Worm (Caenorhabditis elegans): ENCODE measurements around the gene mpz-4.

The mpz-4 gene

ce11 chrIV:4809813-4810212 is 17.3 kb downstream of the mpz-4 start, which contains the start of gene H06H21.37:
TSS of gene H06H21.37 (minus strand) at chrIV:4809974.
- TF ChIP-seq tbx-11 (GFP tag; IDR thresholded peaks at IDR 0.05) (no peak), aly-1 (tag; optimal IDR thresholded peaks at IDR 0.05) (no peak), ceh-36 (tag; optimal IDR thresholded peaks at IDR 0.05) (no peak), pes-1 (GFP tag; IDR thresholded peaks at IDR 0.05) (no peak), ama-1 (optimal IDR thresholded peaks at IDR 0.05) (no peak), scrt-1 (GFP tag; IDR thresholded peaks at IDR 0.05) (no peak), ceh-13 (GFP tag; optimal IDR thresholded peaks at IDR 0.05) (no peak), F13C5.2 (tag; optimal IDR thresholded peaks at IDR 0.05) (no peak), flt-1 (GFP tag; IDR thresholded peaks at IDR 0.05) (no peak), hmbx-1 (tag; optimal IDR thresholded peaks at IDR 0.05) (no peak), B0310.2 (tag; optimal IDR thresholded peaks at IDR 0.05) (no peak), tra-4 (tag; optimal IDR thresholded peaks at IDR 0.05) (no peak), hnd-1 (tag; optimal IDR thresholded peaks at IDR 0.05) (no peak), ets-7 (tag; optimal IDR thresholded peaks at IDR 0.05) (no peak)

- no peak for TF ChIP-seq F13C5.2 (tag; optimal IDR thresholded peaks at IDR 0.05)
Measured at ce11 chrIV:4809397-4809796, 17.7 kb downstream of the mpz-4 start, which contains the start of gene ubxn-6. TSS of gene ubxn-6 (minus strand) at chrIV:4809497.

- TF ChIP-seq ets-7 (tag; optimal IDR thresholded peaks at IDR 0.05) (no peak), hmbx-1 (tag; optimal IDR thresholded peaks at IDR 0.05) (no peak), tbx-11 (GFP tag; IDR thresholded peaks at IDR 0.05) (no peak), scrt-1 (GFP tag; IDR thresholded peaks at IDR 0.05) (no peak), sea-1 (GFP tag; conservative IDR thresholded peaks at IDR 0.05) (no peak), pes-1 (GFP tag; IDR thresholded peaks at IDR 0.05) (no peak), hnd-1 (tag; optimal IDR thresholded peaks at IDR 0.05) (no peak)
Measured at ce11 chrIV:4807219-4807618, 19.9 kb downstream of the mpz-4 start, which contains the start of gene H06H21.11. TSS of gene H06H21.11 (minus strand) at chrIV:4807319.

- TF ChIP-seq sea-1 (GFP tag; conservative IDR thresholded peaks at IDR 0.05) (no peak), pes-1 (GFP tag; IDR thresholded peaks at IDR 0.05) (no peak), tra-4 (tag; optimal IDR thresholded peaks at IDR 0.05) (no peak), scrt-1 (GFP tag; IDR thresholded peaks at IDR 0.05) (no peak), hmbx-1 (tag; optimal IDR thresholded peaks at IDR 0.05) (no peak), tbx-11 (GFP tag; IDR thresholded peaks at IDR 0.05) (no peak), ama-1 (optimal IDR thresholded peaks at IDR 0.05) (no peak), tbx-37 (GFP tag; conservative IDR thresholded peaks at IDR 0.05) (no peak), B0310.2 (tag; optimal IDR thresholded peaks at IDR 0.05) (no peak), F13C5.2 (tag; optimal IDR thresholded peaks at IDR 0.05) (no peak), flt-1 (GFP tag; IDR thresholded peaks at IDR 0.05) (no peak), ceh-36 (tag; optimal IDR thresholded peaks at IDR 0.05) (no peak), ets-7 (tag; optimal IDR thresholded peaks at IDR 0.05) (no peak)
Measured at ce11 chrIV:4806486-4806885, 20.6 kb downstream of the mpz-4 start, which contains the start of gene dpf-5. TSS of gene dpf-5 (minus strand) at chrIV:4806586.

ce11 chrIV:4802494-4802893 is 24.6 kb downstream of the mpz-4 start, which contains the start of gene dpf-7:
TSS of gene dpf-7 (minus strand) at chrIV:4802594.
- TF ChIP-seq ama-1 (optimal IDR thresholded peaks at IDR 0.05) (no peak), F13C5.2 (tag; optimal IDR thresholded peaks at IDR 0.05) (no peak), flt-1 (GFP tag; IDR thresholded peaks at IDR 0.05) (no peak), hmbx-1 (tag; optimal IDR thresholded peaks at IDR 0.05) (no peak), ceh-13 (GFP tag; optimal IDR thresholded peaks at IDR 0.05) (no peak), tbx-37 (GFP tag; conservative IDR thresholded peaks at IDR 0.05) (no peak), B0310.2 (tag; optimal IDR thresholded peaks at IDR 0.05) (no peak), tbx-11 (GFP tag; IDR thresholded peaks at IDR 0.05) (no peak), aly-1 (tag; optimal IDR thresholded peaks at IDR 0.05) (no peak), pes-1 (GFP tag; IDR thresholded peaks at IDR 0.05) (no peak), scrt-1 (GFP tag; IDR thresholded peaks at IDR 0.05) (no peak)

ce11 chrIV:4799114-4799513 is 28.0 kb downstream of the mpz-4 start, which contains the start of gene eor-1:
TSS of gene eor-1 (minus strand) at chrIV:4799178.
- TF ChIP-seq flt-1 (GFP tag; IDR thresholded peaks at IDR 0.05): no peak
- TF ChIP-seq F13C5.2 (tag; optimal IDR thresholded peaks at IDR 0.05): no peak
- TF ChIP-seq ceh-36 (tag; optimal IDR thresholded peaks at IDR 0.05): no peak
- no peak for TF ChIP-seq hmbx-1 (tag; optimal IDR thresholded peaks at IDR 0.05)
- no peak for TF ChIP-seq pes-1 (GFP tag; IDR thresholded peaks at IDR 0.05)
- TF ChIP-seq tbx-37 (GFP tag; conservative IDR thresholded peaks at IDR 0.05): no peak
- TF ChIP-seq aly-1 (tag; optimal IDR thresholded peaks at IDR 0.05): no peak
- TF ChIP-seq scrt-1 (GFP tag; IDR thresholded peaks at IDR 0.05): no peak

- TF ChIP-seq hmg-4 (GFP tag; optimal IDR thresholded peaks at IDR 0.05): no peak
- no peak for TF ChIP-seq aly-1 (tag; optimal IDR thresholded peaks at IDR 0.05)
- TF ChIP-seq sea-1 (GFP tag; conservative IDR thresholded peaks at IDR 0.05): no peak
- TF ChIP-seq hnd-1 (tag; optimal IDR thresholded peaks at IDR 0.05): no peak
- TF ChIP-seq scrt-1 (GFP tag; IDR thresholded peaks at IDR 0.05): no peak
- TF ChIP-seq ceh-36 (tag; optimal IDR thresholded peaks at IDR 0.05): no peak
- no peak for TF ChIP-seq tra-4 (tag; optimal IDR thresholded peaks at IDR 0.05)
- TF ChIP-seq hmbx-1 (tag; optimal IDR thresholded peaks at IDR 0.05): no peak
- no peak for TF ChIP-seq tbx-37 (GFP tag; conservative IDR thresholded peaks at IDR 0.05)
- no peak for TF ChIP-seq B0310.2 (tag; optimal IDR thresholded peaks at IDR 0.05)
- TF ChIP-seq ama-1 (optimal IDR thresholded peaks at IDR 0.05): no peak
- no peak for TF ChIP-seq flt-1 (GFP tag; IDR thresholded peaks at IDR 0.05)
- TF ChIP-seq ceh-13 (GFP tag; optimal IDR thresholded peaks at IDR 0.05): no peak
- TF ChIP-seq tbx-11 (GFP tag; IDR thresholded peaks at IDR 0.05): no peak
- no peak for TF ChIP-seq pes-1 (GFP tag; IDR thresholded peaks at IDR 0.05)
- no peak for TF ChIP-seq ets-7 (tag; optimal IDR thresholded peaks at IDR 0.05)
- no peak for TF ChIP-seq F13C5.2 (tag; optimal IDR thresholded peaks at IDR 0.05)
Measured at ce11 chrIV:4795111-4795510, 32.0 kb downstream of the mpz-4 start.

ce11 chrIV:4789445-4789844 is 37.7 kb downstream of the mpz-4 start, which contains the start of gene R11E3.1:
TSS of gene R11E3.1 (plus strand) at chrIV:4789745.
- TF ChIP-seq tbx-37 (GFP tag; conservative IDR thresholded peaks at IDR 0.05) (no peak), tbx-11 (GFP tag; IDR thresholded peaks at IDR 0.05) (no peak), B0310.2 (tag; optimal IDR thresholded peaks at IDR 0.05) (no peak), sea-1 (GFP tag; conservative IDR thresholded peaks at IDR 0.05) (no peak), ceh-13 (GFP tag; optimal IDR thresholded peaks at IDR 0.05) (no peak), ceh-36 (tag; optimal IDR thresholded peaks at IDR 0.05) (no peak), tra-4 (tag; optimal IDR thresholded peaks at IDR 0.05) (no peak), hnd-1 (tag; optimal IDR thresholded peaks at IDR 0.05) (no peak), pes-1 (GFP tag; IDR thresholded peaks at IDR 0.05) (no peak), hmg-4 (GFP tag; optimal IDR thresholded peaks at IDR 0.05) (no peak), hmbx-1 (tag; optimal IDR thresholded peaks at IDR 0.05) (no peak), aly-1 (tag; optimal IDR thresholded peaks at IDR 0.05) (no peak), flt-1 (GFP tag; IDR thresholded peaks at IDR 0.05) (no peak), ets-7 (tag; optimal IDR thresholded peaks at IDR 0.05) (no peak), ama-1 (optimal IDR thresholded peaks at IDR 0.05) (no peak), scrt-1 (GFP tag; IDR thresholded peaks at IDR 0.05) (no peak), F13C5.2 (tag; optimal IDR thresholded peaks at IDR 0.05) (no peak)

Measured in whole organism, early embryonic.